Worm (Caenorhabditis elegans): ENCODE results near the gene nspc-12.

ce11 chrX:12317560-12317959, 38.9 kb downstream of the nspc-12 start:
- TF ChIP-seq fkh-10 (GFP tag; optimal IDR thresholded peaks at IDR 0.05): no peak
- TF ChIP-seq snpc-4 (tag; optimal IDR thresholded peaks at IDR 0.05): no peak
